Fruit fly (Drosophila melanogaster) whole organism, prepupa: Measurements from ENCODE around the gene Gk2.

Experiments used
- CG11294 ChIP-seq: fragments of 200-800 bp; sonication (Bioruptor generic); IDR thresholded peaks from 2 replicates; pipeline ENCODE4 v1.3.6; 2022; ENCODE audit warnings: missing biosample characterization, missing genetic modification characterization
- CG11762 ChIP-seq: fragments of 200-800 bp; sonication (Bioruptor generic); optimal IDR thresholded peaks from 3 replicates; lab custom pipeline; 2016; ENCODE audit warnings: missing biosample characterization, missing genetic modification characterization; ENCODE audit not compliant: insufficient read depth
- CG11902 ChIP-seq: fragments of 200-800 bp; sonication (Bioruptor generic); optimal IDR thresholded peaks from 3 replicates; lab custom pipeline; 2016; ENCODE audit warnings: missing biosample characterization, missing genetic modification characterization
- CG15336 ChIP-seq: fragments of 200-800 bp; sonication (Bioruptor generic); IDR thresholded peaks from 2 replicates; pipeline ENCODE4 v1.3.6; 2022; ENCODE audit warnings: missing biosample characterization, missing genetic modification characterization
- CG1621 ChIP-seq: fragments of 200-800 bp; sonication (Bioruptor generic); optimal IDR thresholded peaks from 3 replicates; lab custom pipeline; 2018; ENCODE audit warnings: missing biosample characterization, mild to moderate bottlenecking, missing genetic modification characterization
- CG3032 ChIP-seq: fragments of 200-800 bp; optimal IDR thresholded peaks from 2 replicates; lab custom pipeline; 2019; ENCODE audit warnings: missing biosample characterization, mild to moderate bottlenecking, missing genetic modification characterization, moderate library complexity
- CG3919 ChIP-seq: fragments of 200-800 bp; sonication (Bioruptor generic); optimal IDR thresholded peaks from 3 replicates; lab custom pipeline; 2016; ENCODE audit warnings: missing biosample characterization, missing genetic modification characterization
- CG6276 ChIP-seq: fragments of 200-800 bp; sonication (Bioruptor generic); optimal IDR thresholded peaks from 2 replicates; lab custom pipeline; 2017; ENCODE audit warnings: missing biosample characterization, mild to moderate bottlenecking, missing genetic modification characterization
- CG6792 ChIP-seq: fragments of 200-800 bp; sonication (Bioruptor generic); optimal IDR thresholded peaks from 3 replicates; lab custom pipeline; 2016; ENCODE audit warnings: missing biosample characterization, missing genetic modification characterization
- CG6854 ChIP-seq: fragments of 200-800 bp; sonication (Bioruptor generic); optimal IDR thresholded peaks from 2 replicates; lab custom pipeline; 2017; ENCODE audit warnings: missing biosample characterization, mild to moderate bottlenecking, missing genetic modification characterization
- CG7368 ChIP-seq: fragments of 200-800 bp; sonication (Bioruptor generic); optimal IDR thresholded peaks from 3 replicates; lab custom pipeline; 2016; ENCODE audit warnings: missing biosample characterization, missing genetic modification characterization
- CG8119 ChIP-seq: fragments of 200-800 bp; sonication (Bioruptor generic); IDR thresholded peaks from 3 replicates; pipeline ENCODE4 v1.3.6; 2022; ENCODE audit warnings: missing biosample characterization, missing genetic modification characterization
- CG8319 ChIP-seq: fragments of 200-800 bp; sonication (Bioruptor generic); optimal IDR thresholded peaks from 3 replicates; lab custom pipeline; 2016; ENCODE audit warnings: missing biosample characterization, missing genetic modification characterization
- CG8632 ChIP-seq: fragments of 200-800 bp; sonication (Bioruptor generic); optimal IDR thresholded peaks from 3 replicates; lab custom pipeline; 2016; ENCODE audit warnings: missing biosample characterization, missing genetic modification characterization
- Eip75B ChIP-seq: fragments of 200-800 bp; sonication (Bioruptor generic); optimal IDR thresholded peaks from 3 replicates; lab custom pipeline; 2016; ENCODE audit warnings: missing biosample characterization, missing genetic modification characterization
- Eip93F ChIP-seq: fragments of 200-800 bp; sonication (Bioruptor generic); optimal IDR thresholded peaks from 2 replicates; lab custom pipeline; 2016; ENCODE audit warnings: missing biosample characterization, mild to moderate bottlenecking, missing genetic modification characterization
- Gug ChIP-seq: fragments of 200-800 bp; sonication (Bioruptor generic); IDR thresholded peaks from 2 replicates; pipeline ENCODE4 v1.3.6; 2022; ENCODE audit warnings: missing biosample characterization, missing genetic modification characterization
- Hr38 ChIP-seq: sonication (Bioruptor generic); optimal IDR thresholded peaks from 2 replicates; lab custom pipeline; 2016; ENCODE audit warnings: missing biosample characterization, missing genetic modification characterization
- Hr39 ChIP-seq: fragments of 200-800 bp; sonication (Bioruptor generic); optimal IDR thresholded peaks from 2 replicates; lab custom pipeline; 2016; ENCODE audit warnings: missing biosample characterization, missing genetic modification characterization
- Met ChIP-seq: fragments of 200-800 bp; sonication (Bioruptor generic); optimal IDR thresholded peaks from 3 replicates; lab custom pipeline; 2016; ENCODE audit warnings: missing biosample characterization, missing genetic modification characterization
- Smox ChIP-seq: fragments of 200-800 bp; sonication (Bioruptor generic); optimal IDR thresholded peaks from 3 replicates; lab custom pipeline; 2016; ENCODE audit warnings: missing biosample characterization, missing genetic modification characterization
- Sox14 ChIP-seq: fragments of 200-800 bp; sonication (Bioruptor generic); optimal IDR thresholded peaks from 3 replicates; lab custom pipeline; 2016; ENCODE audit warnings: missing biosample characterization, missing genetic modification characterization
- achi ChIP-seq: fragments of 200-800 bp; sonication (Bioruptor generic); optimal IDR thresholded peaks from 3 replicates; lab custom pipeline; 2016; ENCODE audit warnings: missing biosample characterization, missing genetic modification characterization
- acj6 ChIP-seq: fragments of 200-800 bp; sonication (Bioruptor generic); optimal IDR thresholded peaks from 3 replicates; lab custom pipeline; 2016; ENCODE audit warnings: missing biosample characterization, missing genetic modification characterization
- cyc ChIP-seq: fragments of 200-800 bp; sonication (Bioruptor generic); optimal IDR thresholded peaks from 3 replicates; lab custom pipeline; 2016; ENCODE audit warnings: missing biosample characterization, missing genetic modification characterization
- dac ChIP-seq: fragments of 200-800 bp; sonication (Bioruptor generic); optimal IDR thresholded peaks from 2 replicates; lab custom pipeline; 2017; ENCODE audit warnings: missing biosample characterization, mild to moderate bottlenecking, missing genetic modification characterization
- eg ChIP-seq: fragments of 200-800 bp; sonication (Bioruptor generic); IDR thresholded peaks from 3 replicates; pipeline ENCODE4 v1.3.6; 2022; ENCODE audit warnings: missing biosample characterization, missing genetic modification characterization
- fd59A ChIP-seq: fragments of 200-800 bp; sonication (Bioruptor generic); optimal IDR thresholded peaks from 2 replicates; lab custom pipeline; 2017; ENCODE audit warnings: missing biosample characterization, mild to moderate bottlenecking, missing genetic modification characterization, missing genetic modification reagents
- fd85E ChIP-seq: fragments of 200-800 bp; sonication (Bioruptor generic); optimal IDR thresholded peaks from 3 replicates; lab custom pipeline; 2016; ENCODE audit warnings: missing biosample characterization, missing genetic modification characterization
- net ChIP-seq: fragments of 200-800 bp; sonication (Bioruptor generic); optimal IDR thresholded peaks from 3 replicates; lab custom pipeline; 2016; ENCODE audit warnings: missing biosample characterization, missing genetic modification characterization
- pdm3 ChIP-seq: fragments of 200-800 bp; sonication (Bioruptor generic); optimal IDR thresholded peaks from 3 replicates; lab custom pipeline; 2016; ENCODE audit warnings: missing biosample characterization, missing genetic modification characterization
- spab ChIP-seq: fragments of 200-800 bp; sonication (Bioruptor generic); optimal IDR thresholded peaks from 2 replicates; lab custom pipeline; 2017; ENCODE audit warnings: missing biosample characterization, mild to moderate bottlenecking, missing genetic modification characterization, missing genetic modification reagents
- ss ChIP-seq, 2 experiments: fragments of 200-800 bp; sonication (Bioruptor generic); optimal IDR thresholded peaks; 2 replicates in 1 of 2; 3 replicates in 1 of 2; lab custom pipeline; 2017 to 2018; ENCODE audit warnings: mild to moderate bottlenecking in 2 of 2, missing biosample characterization in 2 of 2, missing genetic modification characterization in 2 of 2, moderate library complexity in 1 of 2
- svp ChIP-seq: fragments of 200-800 bp; sonication (Bioruptor generic); peaks from one replicate; lab custom pipeline; 2016; ENCODE audit warnings: missing biosample characterization, missing genetic modification characterization
- vri ChIP-seq: fragments of 200-800 bp; sonication (Bioruptor generic); optimal IDR thresholded peaks from 3 replicates; lab custom pipeline; 2016; ENCODE audit warnings: missing biosample characterization, mild to moderate bottlenecking, missing genetic modification characterization

Gene Gk2

DNA sequence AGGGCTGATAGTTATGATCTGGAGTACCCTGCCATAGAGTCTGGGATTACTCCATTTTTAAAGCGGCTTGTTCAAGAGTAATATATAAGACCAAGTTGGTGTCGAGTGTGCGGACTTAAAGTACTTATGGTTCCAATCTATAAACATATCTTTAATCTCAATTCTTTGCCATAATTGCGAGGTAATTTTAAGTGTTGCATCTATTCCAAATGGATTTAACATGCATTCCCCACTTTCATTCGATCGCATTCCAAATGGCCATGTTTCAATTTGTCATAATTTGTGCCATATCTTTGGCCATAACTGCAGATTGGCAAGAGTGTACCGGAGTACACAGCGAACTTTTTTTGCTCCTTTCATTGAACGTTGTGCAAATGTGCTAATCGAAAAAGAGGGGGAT, 27.0 kb upstream of the Gk2 start (continued):
- TF ChIP-seq achi (GFP tag; lab: Kevin White, UChicago) (no peak), pdm3 (GFP tag; lab: Kevin White, UChicago) (no peak), acj6 (GFP tag; lab: Kevin White, UChicago) (no peak), CG3919 (GFP tag; lab: Kevin White, UChicago) (peak; percentile 2), cyc (GFP tag; lab: Kevin White, UChicago) (no peak), Hr39 (GFP tag; lab: Kevin White, UChicago) (peak; percentile 23), net (GFP tag; lab: Kevin White, UChicago) (no peak), CG15336 (GFP tag; lab: Robert Waterston, UW) (no peak), CG8632 (GFP tag; lab: Kevin White, UChicago) (peak; percentile 18), Eip75B (GFP tag; lab: Kevin White, UChicago) (no peak), CG3032 (tag; lab: Kevin White, UChicago) (peak; percentile 59), CG6792 (peak; percentile 1), CG8319 (GFP tag; lab: Kevin White, UChicago) (no peak)

DNA sequence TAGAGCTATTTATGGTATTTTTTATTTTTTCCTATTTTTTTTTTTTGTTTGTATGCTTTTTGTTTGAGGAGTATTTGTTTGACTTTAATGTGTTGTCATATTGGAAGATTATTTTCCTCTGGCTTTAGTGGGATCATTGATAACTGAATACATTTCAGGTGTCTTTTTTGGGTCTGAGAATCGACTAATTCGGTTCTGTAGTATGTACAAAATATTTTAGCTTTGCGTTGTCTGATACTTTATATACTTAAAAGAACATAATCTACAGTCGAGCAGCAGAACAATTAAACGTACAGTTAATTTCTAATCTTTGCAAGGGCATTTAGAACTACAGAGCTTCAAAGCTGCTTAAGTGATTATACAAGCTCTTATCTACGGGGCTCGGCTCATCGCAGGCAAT, 15.2 kb upstream of the Gk2 start, which contains the start of gene CG18171:
TSS of gene CG18171 (minus strand) at position 101 of the 400 bp plus-strand sequence.
- TF ChIP-seq CG6792, result no peak
- no peak for TF ChIP-seq CG3919 (GFP tag; lab: Kevin White, UChicago)
- no peak for TF ChIP-seq CG3032 (tag; lab: Kevin White, UChicago)
- TF ChIP-seq Eip93F (GFP tag; lab: Kevin White, UChicago), result no peak
- TF ChIP-seq eg (GFP tag; lab: Robert Waterston, UW), result no peak
- TF ChIP-seq Smox, result no peak
- no peak for TF ChIP-seq fd59A (GFP tag; lab: Kevin White, UChicago)

DNA sequence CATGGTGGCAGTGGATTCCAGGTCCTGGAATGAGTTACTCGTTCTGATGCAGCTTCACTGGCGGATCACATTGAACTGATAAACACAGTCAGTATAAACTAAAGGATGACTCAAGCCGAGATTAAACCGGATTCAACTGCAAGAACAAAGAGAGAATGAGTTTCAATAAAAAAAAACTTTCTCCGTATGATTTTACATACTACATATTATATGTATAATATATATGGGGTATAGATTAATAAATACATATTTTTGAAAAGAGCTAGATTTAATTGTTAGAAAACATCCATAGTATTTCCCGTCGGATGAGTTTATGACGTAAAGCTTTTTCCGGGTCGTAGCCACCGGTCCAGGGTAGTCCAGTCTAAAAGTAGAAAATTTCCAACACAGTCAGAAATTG, 14.1 kb upstream of the Gk2 start, which contains the start of gene CG12035:
TSS of gene CG12035 (plus strand) at position 301 of the 400 bp plus-strand sequence.
- TF ChIP-seq CG1621 (tag; lab: Kevin White, UChicago) (no peak), CG8119 (GFP tag; lab: Robert Waterston, UW) (no peak), CG11902 (GFP tag; lab: Kevin White, UChicago) (no peak), CG11762 (GFP tag; lab: Kevin White, UChicago) (no peak), vri (no peak), Sox14 (GFP tag; lab: Kevin White, UChicago) (no peak), CG3032 (tag; lab: Kevin White, UChicago) (no peak), Hr38 (GFP tag; lab: Kevin White, UChicago) (no peak), CG6276 (GFP tag; lab: Kevin White, UChicago) (no peak), Eip75B (GFP tag; lab: Kevin White, UChicago) (no peak), dac (GFP tag; lab: Kevin White, UChicago) (no peak), svp (GFP tag; lab: Kevin White, UChicago) (no peak), CG6792 (no peak)

DNA sequence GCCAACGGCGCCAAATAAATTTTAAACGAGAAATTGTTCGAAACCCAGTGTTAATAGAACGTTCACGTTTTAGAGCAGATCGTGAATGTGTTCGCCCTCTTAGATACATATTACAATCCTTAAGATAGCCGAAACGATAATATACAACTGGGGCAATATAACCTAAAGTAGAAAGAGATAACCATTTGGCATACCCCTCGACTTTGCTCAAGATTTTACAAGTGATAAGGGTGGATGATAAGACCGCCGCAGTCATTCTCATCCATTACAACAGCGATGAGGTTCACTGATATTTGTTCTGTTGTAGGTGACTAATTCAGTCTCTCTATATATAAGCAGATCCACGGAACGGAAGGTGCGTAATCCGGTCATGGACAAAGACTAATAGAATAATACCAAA, 11.5 kb upstream of the Gk2 start:
- TF ChIP-seq vri (peak; percentile 24), CG6276 (GFP tag; lab: Kevin White, UChicago) (no peak), svp (GFP tag; lab: Kevin White, UChicago) (peak; percentile 76)

DNA sequence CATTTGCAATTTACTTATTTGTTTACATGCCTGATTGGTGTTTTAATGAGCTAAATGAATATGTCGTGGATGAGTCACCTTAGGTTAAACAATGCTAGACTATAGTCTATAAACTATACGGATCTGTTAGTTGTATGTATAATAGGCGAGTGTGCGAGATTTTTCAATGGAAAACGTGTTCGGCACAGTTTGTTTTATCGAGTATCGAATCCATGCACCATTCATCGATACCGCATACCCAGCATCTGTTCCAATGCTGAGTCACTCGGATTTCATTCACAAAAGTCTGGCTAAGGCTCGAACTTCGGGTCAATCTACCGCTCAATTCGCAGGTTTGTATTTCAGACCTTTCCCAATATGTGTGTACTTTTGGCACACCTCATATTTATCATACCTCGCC, 10.8 kb upstream of the Gk2 start:
- TF ChIP-seq Smox (no peak), CG6854 (GFP tag; lab: Kevin White, UChicago) (no peak), Eip93F (GFP tag; lab: Kevin White, UChicago) (no peak), Hr39 (GFP tag; lab: Kevin White, UChicago) (no peak), CG3032 (tag; lab: Kevin White, UChicago) (no peak), CG1621 (tag; lab: Kevin White, UChicago) (no peak), pdm3 (GFP tag; lab: Kevin White, UChicago) (no peak), fd59A (GFP tag; lab: Kevin White, UChicago) (no peak), Gug (GFP tag; lab: Robert Waterston, UW) (no peak), ss (GFP tag; optimal IDR thresholded peaks at IDR 0.05; lab: Kevin White, UChicago) (no peak), CG7368 (GFP tag; lab: Kevin White, UChicago) (no peak), spab (GFP tag; lab: Kevin White, UChicago) (no peak), achi (GFP tag; lab: Kevin White, UChicago) (no peak), fd85E (GFP tag; lab: Kevin White, UChicago) (no peak), CG11902 (GFP tag; lab: Kevin White, UChicago) (no peak), Met (GFP tag; lab: Kevin White, UChicago) (no peak), Eip75B (GFP tag; lab: Kevin White, UChicago) (no peak), CG11294 (GFP tag; lab: Robert Waterston, UW) (no peak)
- TF ChIP-seq, all 60 proteins: peak for 0
